Worm (Caenorhabditis elegans) whole organism, L2 larva: ENCODE data around the gene srh-216.

Source experiments
- C34F6.9 ChIP-seq: fragments of 150-350 bp; optimal IDR thresholded peaks from 2 replicates; lab custom pipeline; 2014; ENCODE audit warnings: missing biosample characterization, missing genetic modification characterization
- Y55F3AM.14 ChIP-seq: fragments of 200-800 bp; sonication (Bioruptor generic); optimal IDR thresholded peaks from 2 replicates; lab custom pipeline; 2018; ENCODE audit warnings: mild to moderate bottlenecking, missing genetic modification characterization, missing compliant biosample characterization
- aly-2 ChIP-seq: fragments of 150-350 bp; optimal IDR thresholded peaks from 2 replicates; lab custom pipeline; 2014; ENCODE audit warnings: missing biosample characterization, missing genetic modification characterization
- ama-1 ChIP-seq: fragments of 150-350 bp; optimal IDR thresholded peaks from 2 replicates; lab custom pipeline; 2018; ENCODE audit warnings: inconsistent platforms
- ceh-16 ChIP-seq: fragments of 150-350 bp; optimal IDR thresholded peaks from 2 replicates; lab custom pipeline; 2014; ENCODE audit warnings: missing biosample characterization, missing genetic modification characterization
- dmd-4 ChIP-seq: sonication (generic microtip); optimal IDR thresholded peaks from 2 replicates; lab custom pipeline; 2017; ENCODE audit warnings: missing biosample characterization, missing genetic modification characterization
- elt-1 ChIP-seq: fragments of 150-350 bp; optimal IDR thresholded peaks from 2 replicates; lab custom pipeline; 2014; ENCODE audit warnings: missing biosample characterization, missing genetic modification characterization
- elt-3 ChIP-seq: sonication (generic microtip); optimal IDR thresholded peaks from 2 replicates; lab custom pipeline; 2017; ENCODE audit warnings: missing biosample characterization, missing genetic modification characterization
- fos-1 ChIP-seq: fragments of 150-350 bp; optimal IDR thresholded peaks from 2 replicates; lab custom pipeline; 2014; ENCODE audit warnings: missing biosample characterization, missing genetic modification characterization
- gmeb-1 ChIP-seq: fragments of 150-350 bp; optimal IDR thresholded peaks from 2 replicates; lab custom pipeline; 2014; ENCODE audit warnings: missing biosample characterization, missing genetic modification characterization
- lin-13 ChIP-seq: fragments of 150-350 bp; optimal IDR thresholded peaks from 2 replicates; lab custom pipeline; 2014; ENCODE audit warnings: missing biosample characterization, missing genetic modification reagents, missing genetic modification characterization
- lin-39 ChIP-seq: fragments of 150-350 bp; optimal IDR thresholded peaks from 2 replicates; lab custom pipeline; 2014; ENCODE audit warnings: missing biosample characterization, missing genetic modification reagents, missing genetic modification characterization
- lsy-2 ChIP-seq, 2 experiments: fragments of 150-350 bp in 1 of 2; sonication (generic microtip) in 1 of 2; optimal IDR thresholded peaks; 2 replicates each; lab custom pipeline; 2014 to 2017; ENCODE audit warnings: missing biosample characterization in 2 of 2, missing genetic modification characterization in 2 of 2
- mab-5 ChIP-seq: fragments of 150-350 bp; optimal IDR thresholded peaks from 2 replicates; lab custom pipeline; 2014; ENCODE audit warnings: missing biosample characterization, missing genetic modification characterization
- nhr-10 ChIP-seq: sonication (generic microtip); optimal IDR thresholded peaks from 2 replicates; lab custom pipeline; 2017; ENCODE audit warnings: missing biosample characterization, missing genetic modification characterization
- nhr-11 ChIP-seq: fragments of 150-350 bp; optimal IDR thresholded peaks from 2 replicates; lab custom pipeline; 2014; ENCODE audit warnings: missing biosample characterization, missing genetic modification characterization
- nhr-12 ChIP-seq: fragments of 150-350 bp; optimal IDR thresholded peaks from 2 replicates; lab custom pipeline; 2014; ENCODE audit warnings: missing biosample characterization, missing genetic modification characterization
- nhr-21 ChIP-seq: fragments of 150-350 bp; optimal IDR thresholded peaks from 2 replicates; lab custom pipeline; 2014; ENCODE audit warnings: missing biosample characterization, missing genetic modification characterization
- nhr-237 ChIP-seq: fragments of 150-350 bp; optimal IDR thresholded peaks from 2 replicates; lab custom pipeline; 2014; ENCODE audit warnings: missing biosample characterization, missing genetic modification characterization
- nhr-25 ChIP-seq: fragments of 150-350 bp; sonication (generic microtip); optimal IDR thresholded peaks from 3 replicates; lab custom pipeline; 2014; ENCODE audit warnings: missing biosample characterization, missing genetic modification characterization
- nhr-6 ChIP-seq: fragments of 150-350 bp; optimal IDR thresholded peaks from 2 replicates; lab custom pipeline; 2014; ENCODE audit warnings: missing biosample characterization, missing genetic modification characterization
- nhr-77 ChIP-seq: fragments of 150-350 bp; optimal IDR thresholded peaks from 2 replicates; lab custom pipeline; 2014; ENCODE audit warnings: missing biosample characterization, missing genetic modification characterization
- peb-1 ChIP-seq: fragments of 150-350 bp; optimal IDR thresholded peaks from 2 replicates; lab custom pipeline; 2014; ENCODE audit warnings: missing biosample characterization, missing genetic modification characterization
- sem-4 ChIP-seq: fragments of 150-350 bp; optimal IDR thresholded peaks from 2 replicates; lab custom pipeline; 2014; ENCODE audit warnings: missing biosample characterization, missing genetic modification reagents, missing genetic modification characterization
- skn-1 ChIP-seq: sonication (generic microtip); optimal IDR thresholded peaks from 2 replicates; lab custom pipeline; 2017; ENCODE audit warnings: missing biosample characterization, missing genetic modification characterization
- sma-9 ChIP-seq, 2 experiments: fragments of 150-350 bp in 1 of 2; sonication (generic microtip) in 1 of 2; optimal IDR thresholded peaks; 2 replicates each; lab custom pipeline; 2014 to 2016; ENCODE audit warnings: missing genetic modification characterization in 2 of 2, mild to moderate bottlenecking in 1 of 2, missing biosample characterization in 1 of 2, missing compliant biosample characterization in 1 of 2, missing genetic modification reagents in 1 of 2, moderate library complexity in 1 of 2
- snpc-4 ChIP-seq: fragments of 150-350 bp; optimal IDR thresholded peaks from 2 replicates; lab custom pipeline; 2014; ENCODE audit warnings: missing biosample characterization, missing genetic modification characterization
- unc-39 ChIP-seq: fragments of 150-350 bp; optimal IDR thresholded peaks from 2 replicates; lab custom pipeline; 2014; ENCODE audit warnings: missing biosample characterization, missing genetic modification characterization
- unc-55 ChIP-seq: fragments of 150-350 bp; sonication (generic microtip); optimal IDR thresholded peaks from 3 replicates; lab custom pipeline; 2014; ENCODE audit warnings: missing biosample characterization, missing genetic modification reagents, missing genetic modification characterization
- zag-1 ChIP-seq: fragments of 150-350 bp; optimal IDR thresholded peaks from 2 replicates; lab custom pipeline; 2014; ENCODE audit warnings: missing biosample characterization, missing genetic modification characterization
- ztf-1 ChIP-seq: fragments of 200-800 bp; sonication (Bioruptor generic); conservative IDR thresholded peaks from 2 replicates; pipeline ENCODE4 v1.3.6; 2022; ENCODE audit warnings: missing genetic modification characterization, missing compliant biosample characterization
- ztf-11 ChIP-seq: sonication (generic microtip); optimal IDR thresholded peaks from 2 replicates; lab custom pipeline; 2017; ENCODE audit warnings: missing biosample characterization, missing genetic modification characterization

Gene srh-216

ce11 chrV:16794079-16794478, 33.3 kb downstream of the srh-216 start:
- TF ChIP-seq lin-39 (tag; lab: Kevin White, UChicago) (no peak), nhr-11 (no peak), aly-2 (tag; lab: Kevin White, UChicago) (no peak), zag-1 (tag; lab: Kevin White, UChicago) (no peak), ceh-16 (tag; lab: Kevin White, UChicago) (no peak), elt-3 (no peak)

- TF ChIP-seq nhr-77 (tag; lab: Kevin White, UChicago), result no peak
- no peak for TF ChIP-seq ama-1 (lab: Kevin White, UChicago)
- no peak for TF ChIP-seq nhr-12 (tag; lab: Kevin White, UChicago)
- no peak for TF ChIP-seq nhr-11
- TF ChIP-seq ztf-1 (GFP tag; lab: Robert Waterston, UW), result no peak
- no peak for TF ChIP-seq sma-9 (GFP tag; optimal IDR thresholded peaks at IDR 0.05; lab: Kevin White, UChicago)
- TF ChIP-seq sma-9 (tag; optimal IDR thresholded peaks at IDR 0.05; lab: Kevin White, UChicago), result no peak
- no peak for TF ChIP-seq C34F6.9 (tag; lab: Kevin White, UChicago)
- TF ChIP-seq nhr-25 (tag; lab: Kevin White, UChicago), result no peak
- no peak for TF ChIP-seq unc-39 (tag; lab: Kevin White, UChicago)
- TF ChIP-seq Y55F3AM.14 (GFP tag; lab: Kevin White, UChicago), result no peak
- no peak for TF ChIP-seq dmd-4
- no peak for TF ChIP-seq fos-1 (tag; lab: Kevin White, UChicago)
- TF ChIP-seq mab-5, result no peak
- no peak for TF ChIP-seq elt-3
- no peak for TF ChIP-seq ztf-11
- TF ChIP-seq sem-4, result no peak
- no peak for TF ChIP-seq nhr-6 (tag; lab: Kevin White, UChicago)
- no peak for TF ChIP-seq nhr-21 (tag; lab: Kevin White, UChicago)
- no peak for TF ChIP-seq aly-2 (tag; lab: Kevin White, UChicago)
Measured at ce11 chrV:16793312-16793711, 34.1 kb downstream of the srh-216 start.

ce11 chrV:16792717-16793116, 34.7 kb downstream of the srh-216 start:
- no peak for TF ChIP-seq fos-1 (tag; lab: Kevin White, UChicago)
- TF ChIP-seq unc-55 (GFP tag; lab: Kevin White, UChicago), result no peak
- no peak for TF ChIP-seq nhr-10 (tag; lab: Kevin White, UChicago)
- no peak for TF ChIP-seq skn-1 (tag; lab: Kevin White, UChicago)
- TF ChIP-seq zag-1 (tag; lab: Kevin White, UChicago), result no peak
- TF ChIP-seq, all 48 proteins: peak for 0

- TF ChIP-seq lin-13 (GFP tag; lab: Kevin White, UChicago), result no peak
- TF ChIP-seq, all 48 proteins: peak for 0
Measured at ce11 chrV:16788967-16789366, 38.4 kb downstream of the srh-216 start, which contains the start of gene immt-2. immt-2 (plus strand) TSS chrV:16789267.

ce11 chrV:16786012-16786411, 41.4 kb downstream of the srh-216 start:
- no peak for TF ChIP-seq dmd-4
- TF ChIP-seq lin-13 (GFP tag; lab: Kevin White, UChicago), result no peak
- TF ChIP-seq nhr-237 (tag; lab: Kevin White, UChicago), result no peak
- no peak for TF ChIP-seq unc-39 (tag; lab: Kevin White, UChicago)
- TF ChIP-seq zag-1 (tag; lab: Kevin White, UChicago), result no peak
- TF ChIP-seq lin-39 (tag; lab: Kevin White, UChicago), result no peak

ce11 chrV:16784806-16785205, 42.6 kb downstream of the srh-216 start:
- TF ChIP-seq dmd-4 (no peak), ceh-16 (tag; lab: Kevin White, UChicago) (no peak), fos-1 (tag; lab: Kevin White, UChicago) (no peak), snpc-4 (tag; lab: Kevin White, UChicago) (no peak), lsy-2 (tag; optimal IDR thresholded peaks at IDR 0.05; lab: Kevin White, UChicago) (no peak), elt-3 (no peak), unc-39 (tag; lab: Kevin White, UChicago) (no peak), zag-1 (tag; lab: Kevin White, UChicago) (no peak), lin-13 (GFP tag; lab: Kevin White, UChicago) (no peak), peb-1 (tag; lab: Kevin White, UChicago) (no peak), aly-2 (tag; lab: Kevin White, UChicago) (no peak), elt-1 (no peak), gmeb-1 (tag; lab: Kevin White, UChicago) (no peak), nhr-11 (no peak), nhr-12 (tag; lab: Kevin White, UChicago) (no peak), nhr-237 (tag; lab: Kevin White, UChicago) (no peak), nhr-21 (tag; lab: Kevin White, UChicago) (no peak), ztf-11 (no peak)
